Worm (Caenorhabditis elegans) whole organism, L3 larva: ENCODE data around the gene Y43F8B.23.

Experiments used
- ama-1 ChIP-seq: fragments of 150-350 bp; optimal IDR thresholded peaks from 2 replicates; lab custom pipeline; 2018
- ceh-9 ChIP-seq: sonication (generic microtip); optimal IDR thresholded peaks from 2 replicates; lab custom pipeline; 2018; ENCODE audit warnings: missing biosample characterization, missing genetic modification characterization
- egl-5 ChIP-seq: fragments of 150-350 bp; optimal IDR thresholded peaks from 2 replicates; lab custom pipeline; 2017; ENCODE audit warnings: missing biosample characterization, missing genetic modification reagents, missing genetic modification characterization, inconsistent platforms
- elt-1 ChIP-seq: fragments of 150-350 bp; optimal IDR thresholded peaks from 2 replicates; lab custom pipeline; 2014; ENCODE audit warnings: missing biosample characterization, missing genetic modification characterization
- fos-1 ChIP-seq: fragments of 150-350 bp; optimal IDR thresholded peaks from 2 replicates; lab custom pipeline; 2014; ENCODE audit warnings: missing biosample characterization, missing genetic modification characterization
- nhr-237 ChIP-seq: fragments of 150-350 bp; optimal IDR thresholded peaks from 2 replicates; lab custom pipeline; 2014; ENCODE audit warnings: missing biosample characterization, missing genetic modification characterization
- pha-4 ChIP-seq: fragments of 150-350 bp; optimal IDR thresholded peaks from 2 replicates; lab custom pipeline; 2014; ENCODE audit warnings: missing biosample characterization, missing genetic modification reagents, missing genetic modification characterization
- tbx-2 ChIP-seq: sonication (generic microtip); optimal IDR thresholded peaks from 2 replicates; lab custom pipeline; 2016; ENCODE audit warnings: mild to moderate bottlenecking, missing genetic modification characterization, missing compliant biosample characterization
- ztf-4 ChIP-seq: fragments of 150-350 bp; optimal IDR thresholded peaks from 2 replicates; lab custom pipeline; 2014; ENCODE audit warnings: missing biosample characterization, missing genetic modification characterization

DNA sequence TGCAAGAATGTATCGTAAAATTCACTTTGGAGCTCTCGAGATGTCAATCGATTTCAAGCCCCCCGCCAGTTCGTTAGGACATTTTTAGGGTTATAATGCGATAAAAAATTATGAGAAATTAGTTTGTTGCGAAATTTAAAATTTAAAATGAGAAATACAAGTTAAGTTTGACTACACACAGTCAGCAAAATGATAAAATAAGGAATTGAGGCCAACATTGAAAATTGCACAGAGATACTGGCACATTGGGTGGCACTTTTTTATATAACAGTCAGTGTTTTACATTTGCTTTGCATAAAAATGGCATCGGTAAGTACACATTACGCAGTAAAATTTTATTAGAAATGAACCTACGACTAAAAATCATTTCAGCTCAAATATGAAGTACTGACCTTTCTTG is 635 bp upstream of the Y43F8B.23 start, which contains the start of gene Y43F8B.12:
- no peak for TF ChIP-seq elt-1 (tag; lab: Kevin White, UChicago)
- no peak for TF ChIP-seq egl-5
- TF ChIP-seq pha-4 (tag; lab: Kevin White, UChicago): no peak
- TF ChIP-seq ama-1 (lab: Kevin White, UChicago): no peak
- no peak for TF ChIP-seq nhr-237 (tag; lab: Kevin White, UChicago)
- TF ChIP-seq fos-1 (tag; lab: Kevin White, UChicago): no peak
- TF ChIP-seq tbx-2 (tag; lab: Kevin White, UChicago): no peak
- TF ChIP-seq ztf-4 (tag; lab: Kevin White, UChicago): no peak
- TF ChIP-seq ceh-9: no peak
